Fruit fly (Drosophila melanogaster) whole organism, adult: ENCODE results near the gene CG7530.

Source experiments
- CG5204 ChIP-seq: fragments of 200-800 bp; sonication (Bioruptor generic); optimal IDR thresholded peaks from 2 replicates; lab custom pipeline; 2016; ENCODE audit warnings: missing biosample characterization, missing genetic modification characterization
- CG7101 ChIP-seq: fragments of 200-800 bp; sonication (Bioruptor generic); optimal IDR thresholded peaks from 2 replicates; lab custom pipeline; 2018; ENCODE audit warnings: missing biosample characterization, mild to moderate bottlenecking, missing genetic modification characterization, moderate library complexity
- Hr96 ChIP-seq: fragments of 200-800 bp; sonication (Bioruptor generic); optimal IDR thresholded peaks from 2 replicates; lab custom pipeline; 2016; ENCODE audit warnings: missing biosample characterization, missing genetic modification characterization
- pad ChIP-seq: fragments of 200-800 bp; sonication (Bioruptor generic); optimal IDR thresholded peaks from 3 replicates; lab custom pipeline; 2017; ENCODE audit warnings: missing biosample characterization, missing genetic modification characterization, mild to moderate bottlenecking, moderate library complexity, missing genetic modification reagents

DNA sequence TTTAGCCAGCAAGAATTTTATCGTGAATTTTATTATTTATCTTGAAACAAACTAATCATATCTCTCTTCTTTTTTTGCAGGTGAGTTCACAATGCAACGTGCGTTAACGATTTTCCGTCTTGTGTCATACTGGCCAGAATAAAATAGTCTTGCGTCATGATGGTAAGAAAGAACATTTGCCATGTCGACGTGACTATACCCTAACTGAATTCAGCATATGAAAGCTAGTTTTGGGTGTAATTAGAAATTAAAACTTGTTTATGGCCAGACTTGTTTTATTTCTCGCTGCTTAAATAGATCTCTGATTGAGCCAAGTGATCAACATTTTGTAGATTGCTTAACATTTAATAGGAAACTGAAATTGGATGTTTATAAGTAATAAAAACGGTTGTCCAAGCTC lies 32.8 kb upstream of the CG7530 start:
- no peak for TF ChIP-seq Hr96 (GFP tag; lab: Kevin White, UChicago)
- TF ChIP-seq CG7101 (tag; lab: Kevin White, UChicago) = no peak
- no peak for TF ChIP-seq pad (GFP tag; lab: Kevin White, UChicago)
- TF ChIP-seq CG5204 (GFP tag; lab: Kevin White, UChicago) = no peak
